Fruit fly (Drosophila melanogaster) whole organism, larva: ENCODE measurements around the gene CG43059.

Source experiments
- noc ChIP-seq: fragments of 200-800 bp; sonication (Bioruptor generic); optimal IDR thresholded peaks from 3 replicates; lab custom pipeline; 2019; ENCODE audit warnings: missing biosample characterization, mild to moderate bottlenecking, missing genetic modification characterization, moderate library complexity

The CG43059 gene

DNA sequence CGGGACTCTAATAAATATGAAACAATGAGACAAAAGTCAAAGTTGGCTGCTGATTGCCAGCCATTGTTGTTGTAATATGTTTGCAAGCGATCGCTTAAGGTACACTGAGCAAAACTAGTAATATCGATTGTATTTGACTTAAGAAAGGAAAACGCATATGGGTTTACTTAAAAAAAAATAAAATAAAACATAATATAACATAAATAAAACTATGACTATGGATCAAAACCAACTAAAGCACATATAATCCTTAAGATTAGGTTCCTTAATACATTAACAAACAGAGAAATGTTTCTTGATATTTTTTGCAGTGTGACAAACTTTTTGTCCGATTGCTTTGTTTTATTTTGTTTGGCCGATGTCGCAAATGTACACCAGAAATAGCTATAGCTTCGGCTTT lies 14.8 kb upstream of the CG43059 start:
- no peak for TF ChIP-seq noc (tag; lab: Kevin White, UChicago)

DNA sequence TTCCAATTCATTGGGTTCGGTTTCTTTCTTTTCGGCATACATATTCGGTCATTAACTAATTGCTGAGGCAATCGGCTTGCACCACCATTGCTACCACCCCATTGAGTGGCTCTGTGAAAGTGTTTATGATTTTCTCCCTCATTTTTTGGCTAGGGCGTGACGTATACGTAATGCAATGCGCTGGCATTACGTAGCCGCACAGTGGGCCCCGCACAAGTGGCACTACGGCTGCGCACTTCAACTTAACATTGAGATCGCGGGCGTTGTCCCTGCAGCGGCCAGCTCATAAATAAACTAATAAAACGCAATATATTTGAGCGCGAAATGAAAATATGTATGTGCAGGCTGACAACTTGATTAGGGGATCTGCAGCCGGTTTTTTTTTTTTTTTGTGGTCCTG lies 12.6 kb upstream of the CG43059 start:
- no peak for TF ChIP-seq noc (tag; lab: Kevin White, UChicago)

- no peak for TF ChIP-seq noc (tag; lab: Kevin White, UChicago)
Measured at dm6 chr3L:8329005-8329404, 10.2 kb upstream of the CG43059 start.

DNA sequence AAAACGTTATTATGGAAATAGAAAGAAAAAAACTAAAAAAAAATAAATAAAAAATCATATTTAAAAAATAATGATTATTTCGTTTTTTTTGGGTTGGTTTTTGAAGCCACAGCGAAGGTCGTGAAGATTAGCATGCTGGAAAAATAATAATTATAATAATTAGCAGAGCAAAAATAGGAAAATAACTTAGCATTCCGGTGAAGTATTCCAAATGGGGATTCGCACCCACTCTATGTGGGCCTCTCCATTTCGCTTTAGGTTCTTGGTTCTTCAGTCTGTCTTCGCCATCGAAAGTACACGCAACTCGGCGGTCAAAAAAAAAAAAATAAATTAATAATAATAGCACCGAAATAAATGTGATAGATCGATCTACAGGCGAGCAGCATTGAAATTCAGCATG lies 9.5 kb upstream of the CG43059 start, which contains the start of gene CG34462:
TSS of gene CG34462 (plus strand) at position 301 of the 400 bp plus-strand sequence.
- no peak for TF ChIP-seq noc (tag; lab: Kevin White, UChicago)

dm6 chr3L:8325559-8325958 lies 6.8 kb upstream of the CG43059 start, which contains the start of gene CG34461:
TSS of gene CG34461 (plus strand) at chr3L:8325859.
- no peak for TF ChIP-seq noc (tag; lab: Kevin White, UChicago)

DNA sequence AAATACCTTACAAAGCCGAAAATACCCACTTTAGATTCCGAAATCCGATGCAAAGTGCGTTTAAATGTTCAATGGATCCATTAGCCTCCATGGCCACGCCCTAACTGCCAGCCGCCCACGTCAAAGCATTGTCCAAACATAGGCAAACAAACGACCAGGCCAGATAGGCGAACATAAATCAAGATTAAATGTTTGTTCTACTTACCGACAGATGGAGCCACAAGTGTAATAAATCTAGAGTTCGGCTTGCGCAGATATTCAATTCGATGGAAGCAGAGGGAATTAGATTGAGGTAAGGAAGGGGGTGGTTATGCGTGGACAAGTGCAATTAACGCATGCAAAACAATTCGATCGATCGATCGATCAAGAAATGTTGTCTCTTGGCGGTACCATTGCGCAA lies 5.1 kb upstream of the CG43059 start:
- TF ChIP-seq noc (tag; lab: Kevin White, UChicago) = no peak

DNA sequence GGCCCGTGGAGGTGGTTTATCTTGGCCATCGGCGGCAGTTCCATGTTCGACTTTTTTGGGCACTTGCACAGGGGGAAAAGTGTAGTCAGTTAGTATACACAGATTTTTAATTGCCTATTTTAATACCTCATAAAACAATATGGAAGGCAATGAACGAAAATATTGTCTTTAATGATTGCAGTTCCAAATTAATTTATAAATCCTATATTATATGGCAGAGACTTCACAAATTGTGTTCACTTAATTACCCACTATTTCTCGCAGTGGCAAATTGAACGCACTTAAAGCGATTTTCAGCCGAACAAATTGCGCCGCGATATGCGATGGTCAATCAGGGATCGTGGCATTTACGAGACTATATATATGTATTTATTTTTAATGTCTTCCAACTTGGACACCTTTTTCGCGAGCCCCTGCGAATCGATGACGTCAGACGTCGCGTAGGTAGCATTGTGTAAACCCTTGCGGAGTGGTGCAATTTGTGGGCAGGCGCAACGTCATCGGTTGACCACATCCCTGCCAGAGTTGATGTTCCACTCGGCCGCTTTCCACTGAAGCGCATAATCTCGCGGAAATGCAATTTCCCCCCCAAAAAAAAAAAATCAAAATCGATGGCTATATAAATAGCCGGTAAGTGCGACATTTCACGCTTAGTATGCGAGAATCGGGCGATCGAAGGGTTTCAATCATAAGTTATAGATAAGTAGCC lies 1.5 kb upstream of the CG43059 start, which contains the start of gene CG13670:
TSS of gene CG13670 (plus strand) at position 659 of the 709 bp plus-strand sequence.
- TF ChIP-seq noc (tag; lab: Kevin White, UChicago) = no peak

DNA sequence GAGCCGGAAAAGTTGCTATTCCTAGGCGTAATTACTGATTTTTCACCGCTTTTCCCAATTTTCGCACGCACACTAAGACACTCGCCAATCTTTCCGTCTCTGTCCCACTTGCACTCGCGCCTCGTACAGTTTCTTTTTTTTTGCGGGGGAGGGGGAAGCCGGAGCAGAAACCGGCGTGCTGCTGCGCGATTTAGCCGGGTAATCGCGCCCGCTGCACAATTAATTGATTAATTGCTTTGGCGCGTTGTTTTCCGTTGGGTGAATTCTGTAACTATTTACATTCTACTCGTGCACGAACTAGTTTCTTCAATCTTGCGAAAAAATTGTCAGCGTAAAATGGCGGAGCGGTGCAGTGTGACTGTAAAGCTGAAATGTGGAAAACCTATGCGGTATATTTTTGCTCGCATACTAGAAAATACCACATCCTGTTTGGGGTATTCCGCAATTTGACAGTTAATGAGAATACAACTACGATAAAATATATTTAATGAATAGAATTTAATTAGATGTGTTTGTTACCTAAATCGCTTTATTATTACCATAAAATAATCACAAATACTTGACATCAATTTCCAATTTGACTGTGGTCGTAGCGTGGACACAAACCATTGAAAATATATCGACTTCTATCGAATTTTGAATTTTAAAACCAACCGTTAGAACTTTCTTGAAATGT lies 3.5 kb downstream of the CG43059 start, which contains the start of gene Cpsf6:
TSS of gene Cpsf6 (minus strand) at position 362 of the 676 bp plus-strand sequence.
- no peak for TF ChIP-seq noc (tag; lab: Kevin White, UChicago)

dm6 chr3L:8314788-8315140 lies 4.0 kb downstream of the CG43059 start:
- peak; percentile 5 for TF ChIP-seq noc (tag; lab: Kevin White, UChicago)

DNA sequence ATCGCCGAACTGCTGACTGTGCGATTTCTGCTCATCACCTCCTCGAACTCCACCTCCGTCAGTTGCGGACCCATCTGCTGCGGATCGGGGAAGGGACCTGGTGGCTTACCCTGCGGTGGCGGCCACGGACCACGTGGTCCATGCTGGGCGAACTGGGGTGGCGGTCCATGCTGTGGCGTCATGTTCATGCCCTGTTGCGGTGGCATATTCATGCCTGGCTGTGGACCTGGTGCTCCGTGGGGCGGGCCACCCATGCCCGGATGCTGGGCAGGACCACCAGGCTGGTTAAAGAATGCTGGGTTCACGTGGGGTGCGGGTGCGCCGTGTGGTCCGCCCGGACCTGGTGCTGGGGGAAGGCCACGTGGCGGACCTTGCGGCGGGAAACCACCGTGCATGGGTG lies 6.5 kb downstream of the CG43059 start:
- TF ChIP-seq noc (tag; lab: Kevin White, UChicago) = no peak

DNA sequence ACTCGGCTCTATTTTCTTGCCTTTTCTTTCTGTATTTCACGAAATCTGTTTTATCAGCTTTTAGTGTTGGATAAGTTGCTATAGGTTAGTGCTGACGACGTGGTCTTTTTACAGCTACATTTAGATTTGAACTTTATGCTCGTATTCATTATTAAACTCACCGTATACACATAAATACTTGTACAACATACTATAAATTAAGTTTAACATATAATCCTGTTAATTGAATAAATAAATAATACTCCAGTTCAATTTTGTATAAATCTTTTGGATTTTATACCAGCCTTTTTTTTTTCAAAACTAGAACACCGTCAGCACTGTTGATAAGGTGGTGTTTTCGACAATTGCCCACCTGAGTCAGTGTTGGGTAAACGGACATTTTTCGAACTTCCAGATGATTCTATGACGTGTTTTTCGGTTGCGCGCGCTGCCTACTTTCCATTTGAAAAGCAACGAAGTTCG lies 9.8 kb downstream of the CG43059 start, which contains the start of gene BI-1:
TSS of gene BI-1 (minus strand) at position 51 of the 462 bp plus-strand sequence.
- TF ChIP-seq noc (tag; lab: Kevin White, UChicago) = peak; percentile 82

dm6 chr3L:8306880-8307279 lies 11.9 kb downstream of the CG43059 start, which contains the start of gene Gr66a:
TSS of gene Gr66a (minus strand) at chr3L:8306980.
- no peak for TF ChIP-seq noc (tag; lab: Kevin White, UChicago)

DNA sequence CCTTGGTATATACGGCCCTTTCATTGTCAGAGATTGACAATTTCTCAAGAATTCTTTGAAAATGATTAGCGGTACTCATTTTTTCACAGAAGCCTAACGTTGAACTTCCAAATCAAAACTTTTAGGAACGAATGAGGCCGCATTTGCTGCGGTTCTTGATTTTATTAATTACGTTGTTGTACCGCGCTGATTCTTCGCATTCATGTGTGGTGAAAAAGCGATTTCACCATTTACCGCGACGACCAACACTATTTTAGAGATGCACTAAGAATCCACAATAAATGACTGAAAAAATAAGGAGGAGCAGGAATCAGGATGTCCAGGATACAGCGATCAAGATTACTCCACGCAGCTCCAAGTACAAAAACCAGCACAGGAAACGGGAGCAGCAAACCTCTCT lies 14.9 kb downstream of the CG43059 start, which contains the start of the genes CG7194 and Sbp2:
TSS of gene CG7194 (minus strand) at position 148 of the 400 bp plus-strand sequence.
TSS of gene Sbp2 (plus strand) at position 246 of the 400 bp plus-strand sequence.
- TF ChIP-seq noc (tag; lab: Kevin White, UChicago) = no peak

- TF ChIP-seq noc (tag; lab: Kevin White, UChicago) = peak; percentile 49
Measured at dm6 chr3L:8299224-8300130, 19.3 kb downstream of the CG43059 start, which contains the start of the genes Arl5 and CG13671. TSS of gene Arl5 (minus strand) at chr3L:8299839. TSS of gene CG13671 (plus strand) at chr3L:8300064.

DNA sequence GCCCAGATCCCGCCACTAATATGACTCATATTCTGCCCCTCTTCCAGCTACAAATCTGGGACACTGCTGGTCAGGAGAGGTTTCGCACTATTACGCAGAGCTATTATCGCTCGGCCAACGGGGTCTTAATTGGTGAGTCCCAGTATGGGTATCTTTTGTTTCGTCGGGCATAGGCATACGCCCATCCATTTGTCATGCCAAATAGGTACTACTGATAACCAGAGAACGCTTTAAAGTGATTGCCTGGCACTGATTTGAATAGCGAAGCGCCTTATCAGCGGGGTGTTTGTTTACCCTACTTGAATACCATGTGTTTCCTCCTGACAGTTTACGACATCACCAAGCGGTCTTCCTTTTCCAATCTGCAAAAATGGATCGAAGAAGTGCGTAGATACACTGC lies 21.3 kb downstream of the CG43059 start:
- peak; percentile 12 for TF ChIP-seq noc (tag; lab: Kevin White, UChicago)
